Worm (Caenorhabditis elegans): Measurements from ENCODE around the gene tba-9.

DNA sequence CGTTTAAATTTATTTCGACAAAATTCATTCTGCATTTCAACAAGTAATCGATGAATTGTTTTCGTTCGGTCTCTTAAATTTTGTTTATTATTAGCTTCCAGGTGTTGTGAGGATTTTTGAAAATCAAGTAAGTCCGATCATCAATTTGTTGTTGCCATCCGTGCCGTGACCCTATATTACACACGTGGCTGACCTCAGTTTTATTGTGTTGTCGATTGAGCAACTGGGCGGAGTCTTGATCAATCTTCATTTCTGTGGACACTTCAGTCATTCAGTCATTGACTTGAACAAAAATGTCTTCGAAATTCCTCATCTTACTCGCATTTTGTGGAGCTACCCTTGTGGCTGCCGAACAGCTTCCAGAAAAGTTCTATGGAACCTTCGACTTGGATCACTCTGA lies 7.9 kb downstream of the tba-9 start, which contains the start of gene lbp-2:
- no peak for TF ChIP-seq klf-2 (GFP tag; conservative IDR thresholded peaks at IDR 0.05)
- no peak for TF ChIP-seq ztf-23 (GFP tag; IDR thresholded peaks at IDR 0.05)
- no peak for TF ChIP-seq flt-1 (GFP tag; IDR thresholded peaks at IDR 0.05)
- no peak for TF ChIP-seq med-1 (GFP tag; optimal IDR thresholded peaks at IDR 0.05; ENCODE audit: insufficient read depth)
- no peak for TF ChIP-seq tab-1 (GFP tag; IDR thresholded peaks at IDR 0.05)
- no peak for TF ChIP-seq T22C8.4 (GFP tag; IDR thresholded peaks at IDR 0.05)
- no peak for TF ChIP-seq ztf-29 (GFP tag; IDR thresholded peaks at IDR 0.05)
- no peak for TF ChIP-seq ref-1 (GFP tag; conservative IDR thresholded peaks at IDR 0.05)
- no peak for TF ChIP-seq cog-1 (tag; optimal IDR thresholded peaks at IDR 0.05)
